Worm (Caenorhabditis elegans): ENCODE data around the gene col-36.

Gene col-36

DNA sequence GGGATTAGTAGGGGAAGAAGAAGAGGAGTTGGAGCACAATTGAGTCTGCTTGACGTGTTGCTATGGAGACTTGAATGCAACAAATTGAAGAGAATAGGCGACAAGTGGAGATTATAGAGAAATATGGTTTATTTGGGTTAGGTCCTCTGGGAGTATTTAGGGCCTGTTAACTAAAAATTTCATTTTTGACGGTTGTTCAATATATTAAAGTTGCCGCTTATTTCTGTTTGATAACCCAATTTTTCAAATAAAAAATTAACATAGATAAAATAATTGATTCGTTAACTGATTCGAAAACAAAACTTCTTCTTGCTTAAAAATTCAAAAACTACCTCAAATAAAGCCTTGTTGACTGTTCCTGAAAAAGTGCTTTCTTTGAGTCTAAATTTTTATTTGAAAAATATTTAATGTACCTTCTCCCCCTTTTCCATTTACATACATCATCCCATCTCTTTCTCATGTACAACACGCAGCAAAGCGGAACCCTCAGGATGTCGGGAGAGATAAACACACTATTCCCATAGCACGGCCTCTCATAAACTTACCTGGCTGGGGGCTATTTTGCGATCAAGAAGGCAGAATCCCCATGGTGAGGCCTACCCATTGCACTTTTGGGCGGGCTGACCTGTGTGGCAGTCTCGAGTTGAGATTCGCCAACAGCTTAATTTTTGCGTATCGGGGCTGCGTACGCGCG, 2.8 kb upstream of the col-36 start, which contains the start of gene dyf-13:
Gene dyf-13 (minus strand): TSS at position 51 of the 694 bp plus-strand sequence.
- no peak for TF ChIP-seq tbx-37 (GFP tag; conservative IDR thresholded peaks at IDR 0.05)
- no peak for TF ChIP-seq flt-1 (GFP tag; IDR thresholded peaks at IDR 0.05)
- no peak for TF ChIP-seq F13C5.2 (tag; optimal IDR thresholded peaks at IDR 0.05)
- TF ChIP-seq ceh-36 (tag; optimal IDR thresholded peaks at IDR 0.05), result no peak
- no peak for TF ChIP-seq hnd-1 (tag; optimal IDR thresholded peaks at IDR 0.05)
- no peak for TF ChIP-seq pes-1 (GFP tag; IDR thresholded peaks at IDR 0.05)
- no peak for TF ChIP-seq hmg-4 (GFP tag; optimal IDR thresholded peaks at IDR 0.05)
- no peak for TF ChIP-seq tbx-11 (GFP tag; IDR thresholded peaks at IDR 0.05)
- TF ChIP-seq tra-4 (tag; optimal IDR thresholded peaks at IDR 0.05), result no peak
- no peak for TF ChIP-seq B0310.2 (tag; optimal IDR thresholded peaks at IDR 0.05)
- TF ChIP-seq scrt-1 (GFP tag; IDR thresholded peaks at IDR 0.05), result no peak
- TF ChIP-seq ets-7 (tag; optimal IDR thresholded peaks at IDR 0.05), result no peak
- no peak for TF ChIP-seq aly-1 (tag; optimal IDR thresholded peaks at IDR 0.05)
- no peak for TF ChIP-seq ama-1 (optimal IDR thresholded peaks at IDR 0.05)
- no peak for TF ChIP-seq sea-1 (GFP tag; conservative IDR thresholded peaks at IDR 0.05)
- no peak for TF ChIP-seq hmbx-1 (tag; optimal IDR thresholded peaks at IDR 0.05)
- TF ChIP-seq ceh-13 (GFP tag; optimal IDR thresholded peaks at IDR 0.05), result no peak

- TF ChIP-seq ama-1 (optimal IDR thresholded peaks at IDR 0.05), result no peak
These were observed 1.8 kb downstream of the col-36 start for ce11 chrII:7166768-7167167.

- no peak for TF ChIP-seq tbx-37 (GFP tag; conservative IDR thresholded peaks at IDR 0.05)
- TF ChIP-seq B0310.2 (tag; optimal IDR thresholded peaks at IDR 0.05), result no peak
- no peak for TF ChIP-seq ets-7 (tag; optimal IDR thresholded peaks at IDR 0.05)
- no peak for TF ChIP-seq ceh-36 (tag; optimal IDR thresholded peaks at IDR 0.05)
- TF ChIP-seq tra-4 (tag; optimal IDR thresholded peaks at IDR 0.05), result no peak
- TF ChIP-seq aly-1 (tag; optimal IDR thresholded peaks at IDR 0.05), result no peak
- no peak for TF ChIP-seq ama-1 (optimal IDR thresholded peaks at IDR 0.05)
- no peak for TF ChIP-seq F13C5.2 (tag; optimal IDR thresholded peaks at IDR 0.05)
- no peak for TF ChIP-seq hmg-4 (GFP tag; optimal IDR thresholded peaks at IDR 0.05)
- TF ChIP-seq sea-1 (GFP tag; conservative IDR thresholded peaks at IDR 0.05), result no peak
- TF ChIP-seq tbx-11 (GFP tag; IDR thresholded peaks at IDR 0.05), result no peak
These were observed 2.9 kb downstream of the col-36 start, which contains the start of gene mfsd-13.2 for ce11 chrII:7165749-7166148. TSS of gene mfsd-13.2 (minus strand) at chrII:7165849.

DNA sequence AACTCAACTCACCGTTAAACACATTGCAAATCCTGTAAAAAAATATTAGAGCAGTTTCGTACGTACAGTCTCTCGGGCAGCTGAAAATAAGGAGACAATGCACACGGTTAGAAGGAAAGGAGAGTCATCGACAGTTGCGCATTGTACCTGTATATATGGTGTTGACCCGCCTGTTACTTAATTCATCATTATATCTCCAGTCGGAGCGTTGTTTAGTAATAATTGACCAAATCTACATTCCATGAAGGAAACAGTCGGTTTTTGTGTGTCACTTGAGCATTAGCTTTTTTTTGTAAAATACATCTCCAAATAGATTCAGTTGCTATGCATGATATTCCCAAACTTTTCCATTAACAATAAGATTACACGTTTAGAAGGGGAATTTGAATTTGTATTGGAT, 7.1 kb downstream of the col-36 start, which contains the start of gene C27H5.12:
Gene C27H5.12 (minus strand): TSS at position 101 of the 400 bp plus-strand sequence.
- TF ChIP-seq hmg-4 (GFP tag; optimal IDR thresholded peaks at IDR 0.05) (no peak), ceh-13 (GFP tag; optimal IDR thresholded peaks at IDR 0.05) (no peak), ceh-36 (tag; optimal IDR thresholded peaks at IDR 0.05) (no peak), flt-1 (GFP tag; IDR thresholded peaks at IDR 0.05) (no peak), aly-1 (tag; optimal IDR thresholded peaks at IDR 0.05) (no peak), pes-1 (GFP tag; IDR thresholded peaks at IDR 0.05) (no peak), F13C5.2 (tag; optimal IDR thresholded peaks at IDR 0.05) (no peak), ama-1 (optimal IDR thresholded peaks at IDR 0.05) (no peak), scrt-1 (GFP tag; IDR thresholded peaks at IDR 0.05) (no peak), sea-1 (GFP tag; conservative IDR thresholded peaks at IDR 0.05) (no peak)

- TF ChIP-seq hmg-4 (GFP tag; optimal IDR thresholded peaks at IDR 0.05) (no peak), tbx-37 (GFP tag; conservative IDR thresholded peaks at IDR 0.05) (no peak), B0310.2 (tag; optimal IDR thresholded peaks at IDR 0.05) (no peak), ama-1 (optimal IDR thresholded peaks at IDR 0.05) (no peak), sea-1 (GFP tag; conservative IDR thresholded peaks at IDR 0.05) (no peak), aly-1 (tag; optimal IDR thresholded peaks at IDR 0.05) (no peak), hmbx-1 (tag; optimal IDR thresholded peaks at IDR 0.05) (no peak), scrt-1 (GFP tag; IDR thresholded peaks at IDR 0.05) (no peak), F13C5.2 (tag; optimal IDR thresholded peaks at IDR 0.05) (no peak), hnd-1 (tag; optimal IDR thresholded peaks at IDR 0.05) (no peak), ets-7 (tag; optimal IDR thresholded peaks at IDR 0.05) (no peak), tra-4 (tag; optimal IDR thresholded peaks at IDR 0.05) (no peak), pes-1 (GFP tag; IDR thresholded peaks at IDR 0.05) (no peak), ceh-36 (tag; optimal IDR thresholded peaks at IDR 0.05) (no peak), flt-1 (GFP tag; IDR thresholded peaks at IDR 0.05) (no peak), ceh-13 (GFP tag; optimal IDR thresholded peaks at IDR 0.05) (no peak)
These were observed 11.2 kb downstream of the col-36 start for ce11 chrII:7157415-7157814.

DNA sequence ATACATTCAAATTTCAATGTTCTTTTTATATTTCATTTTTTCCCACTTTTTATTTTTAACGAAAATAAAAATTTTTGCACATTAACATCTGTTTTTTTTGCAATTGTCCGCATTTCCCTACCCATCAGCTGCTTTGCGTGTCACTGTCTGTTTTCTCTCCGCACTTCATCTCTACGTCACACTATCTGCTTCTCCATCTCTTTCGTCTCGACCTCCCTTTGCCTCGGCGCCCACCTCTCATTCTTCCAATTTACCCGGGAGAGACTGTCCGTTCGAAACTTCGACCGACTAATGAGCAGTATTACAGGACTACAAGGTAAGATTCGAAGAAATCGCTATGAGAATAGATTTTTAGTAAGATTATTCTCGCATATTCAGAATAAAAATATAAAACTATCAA, 13.2 kb downstream of the col-36 start, which contains the start of gene C27H5.2:
Gene C27H5.2 (plus strand): TSS at position 190 of the 400 bp plus-strand sequence.
- TF ChIP-seq sea-1 (GFP tag; conservative IDR thresholded peaks at IDR 0.05), result no peak
- no peak for TF ChIP-seq ets-7 (tag; optimal IDR thresholded peaks at IDR 0.05)
- no peak for TF ChIP-seq tbx-11 (GFP tag; IDR thresholded peaks at IDR 0.05)
- TF ChIP-seq aly-1 (tag; optimal IDR thresholded peaks at IDR 0.05), result no peak
- TF ChIP-seq hmg-4 (GFP tag; optimal IDR thresholded peaks at IDR 0.05), result no peak
- TF ChIP-seq tra-4 (tag; optimal IDR thresholded peaks at IDR 0.05), result no peak
- no peak for TF ChIP-seq pes-1 (GFP tag; IDR thresholded peaks at IDR 0.05)
- TF ChIP-seq B0310.2 (tag; optimal IDR thresholded peaks at IDR 0.05), result no peak
- TF ChIP-seq hmbx-1 (tag; optimal IDR thresholded peaks at IDR 0.05), result no peak
- TF ChIP-seq F13C5.2 (tag; optimal IDR thresholded peaks at IDR 0.05), result no peak
- no peak for TF ChIP-seq hnd-1 (tag; optimal IDR thresholded peaks at IDR 0.05)
- no peak for TF ChIP-seq scrt-1 (GFP tag; IDR thresholded peaks at IDR 0.05)
- no peak for TF ChIP-seq ceh-36 (tag; optimal IDR thresholded peaks at IDR 0.05)
- TF ChIP-seq ceh-13 (GFP tag; optimal IDR thresholded peaks at IDR 0.05), result no peak

- TF ChIP-seq aly-1 (tag; optimal IDR thresholded peaks at IDR 0.05) (peak; percentile 38), tra-4 (tag; optimal IDR thresholded peaks at IDR 0.05) (no peak)
These were observed 13.9 kb downstream of the col-36 start for ce11 chrII:7154711-7155110.

Measured in whole organism, early embryonic.